Worm (Caenorhabditis elegans): Measurements from ENCODE around the gene nhr-156.

Gene nhr-156

ce11 chrV:3862851-3863250 lies 43.1 kb upstream of the nhr-156 start, which contains the start of gene nhr-187:
Gene nhr-187, minus strand, starts transcription at chrV:3862951.
- TF ChIP-seq pag-3 (tag; optimal IDR thresholded peaks at IDR 0.05; ENCODE audit: borderline replicate concordance) (no peak), dmd-4 (tag; optimal IDR thresholded peaks at IDR 0.05; ENCODE audit: borderline replicate concordance) (no peak), F13H6.1 (tag; optimal IDR thresholded peaks at IDR 0.05) (no peak), nfya-1 (tag; optimal IDR thresholded peaks at IDR 0.05) (no peak), eyg-1 (tag; optimal IDR thresholded peaks at IDR 0.05) (no peak), ceh-30 (tag; optimal IDR thresholded peaks at IDR 0.05) (no peak), syd-9 (tag; optimal IDR thresholded peaks at IDR 0.05) (no peak), T23F11.4 (GFP tag; optimal IDR thresholded peaks at IDR 0.05) (no peak), Y22D7AL.16 (tag; optimal IDR thresholded peaks at IDR 0.05) (no peak), ceh-48 (tag; optimal IDR thresholded peaks at IDR 0.05) (no peak), fkh-6 (tag; optimal IDR thresholded peaks at IDR 0.05) (no peak), ceh-9 (tag; optimal IDR thresholded peaks at IDR 0.05) (no peak), hlh-15 (tag; optimal IDR thresholded peaks at IDR 0.05) (no peak), ets-4 (tag; optimal IDR thresholded peaks at IDR 0.05) (no peak), gmeb-2 (tag; optimal IDR thresholded peaks at IDR 0.05) (no peak), sox-4 (tag; optimal IDR thresholded peaks at IDR 0.05) (no peak), odd-2 (tag; optimal IDR thresholded peaks at IDR 0.05) (no peak), lin-11 (tag; optimal IDR thresholded peaks at IDR 0.05) (no peak)

DNA sequence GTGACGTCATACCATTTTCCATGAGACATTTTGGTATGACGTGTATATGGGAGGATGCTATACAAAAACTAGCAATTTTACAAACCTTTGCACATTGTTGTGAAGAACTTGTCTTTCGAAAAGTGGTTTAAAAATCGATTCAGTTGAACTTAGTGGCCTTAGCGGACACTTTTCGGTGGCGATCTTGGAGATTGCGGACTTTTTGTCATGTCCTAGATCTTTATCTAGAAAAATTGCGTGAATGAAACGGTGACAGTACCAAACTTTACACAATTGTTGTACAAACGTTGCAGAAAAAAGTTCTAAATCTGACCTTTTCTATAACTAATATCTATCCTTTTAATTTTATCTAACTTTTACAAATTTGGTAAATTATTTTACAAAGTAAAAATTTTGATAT lies 40.6 kb upstream of the nhr-156 start:
- TF ChIP-seq odd-2 (tag; optimal IDR thresholded peaks at IDR 0.05) (no peak), mec-3 (tag; optimal IDR thresholded peaks at IDR 0.05; ENCODE audit: borderline replicate concordance) (no peak), pax-1 (tag; optimal IDR thresholded peaks at IDR 0.05) (no peak), rnt-1 (tag; optimal IDR thresholded peaks at IDR 0.05) (no peak), hlh-8 (tag; optimal IDR thresholded peaks at IDR 0.05) (no peak), nfya-1 (tag; optimal IDR thresholded peaks at IDR 0.05) (no peak), che-1 (tag; optimal IDR thresholded peaks at IDR 0.05) (no peak), Y22D7AL.16 (tag; optimal IDR thresholded peaks at IDR 0.05) (no peak)

DNA sequence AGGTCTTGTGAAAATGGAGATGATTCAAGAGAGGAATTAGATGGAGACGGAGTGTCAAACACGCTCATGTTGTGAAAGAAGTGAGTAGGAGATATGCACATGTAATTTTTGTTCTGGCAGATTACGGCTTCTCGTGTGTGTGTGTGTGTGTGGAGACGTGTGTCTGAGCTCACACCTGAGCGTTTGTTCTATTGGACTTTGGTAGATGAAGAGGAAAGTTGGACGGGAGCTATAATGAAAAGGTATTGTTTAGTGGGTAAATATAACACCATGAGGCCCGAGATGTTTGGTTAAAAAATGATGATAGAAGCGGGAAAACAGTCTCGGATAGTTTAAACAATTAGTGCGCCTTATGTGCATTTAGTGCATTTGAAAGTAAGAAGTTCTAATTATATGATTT lies 37.0 kb upstream of the nhr-156 start, which contains the start of gene nhr-157:
TSS of gene nhr-157 (minus strand) at position 101 of the 400 bp plus-strand sequence.
- TF ChIP-seq sox-2 (GFP tag; IDR thresholded peaks at IDR 0.05): no peak
- no peak for TF ChIP-seq unc-42 (tag; optimal IDR thresholded peaks at IDR 0.05)
- TF ChIP-seq sox-4 (tag; optimal IDR thresholded peaks at IDR 0.05): no peak
- TF ChIP-seq ceh-34 (tag; optimal IDR thresholded peaks at IDR 0.05): no peak
- TF ChIP-seq fkh-6 (tag; optimal IDR thresholded peaks at IDR 0.05): no peak
- no peak for TF ChIP-seq ceh-14 (tag; optimal IDR thresholded peaks at IDR 0.05)
- no peak for TF ChIP-seq ceh-48 (tag; optimal IDR thresholded peaks at IDR 0.05)
- TF ChIP-seq unc-55 (GFP tag; optimal IDR thresholded peaks at IDR 0.05): no peak
- TF ChIP-seq rnt-1 (tag; optimal IDR thresholded peaks at IDR 0.05): no peak
- TF ChIP-seq hlh-30 (tag; optimal IDR thresholded peaks at IDR 0.05; ENCODE audit: insufficient read depth): no peak
- no peak for TF ChIP-seq K09A11.1 (tag; optimal IDR thresholded peaks at IDR 0.05; ENCODE audit: insufficient read depth)
- no peak for TF ChIP-seq ahr-1 (tag; optimal IDR thresholded peaks at IDR 0.05)
- no peak for TF ChIP-seq ama-1 (optimal IDR thresholded peaks at IDR 0.05)
- TF ChIP-seq hlh-13 (GFP tag; optimal IDR thresholded peaks at IDR 0.05): no peak
- TF ChIP-seq C08G9.2 (tag; optimal IDR thresholded peaks at IDR 0.05): no peak
- TF ChIP-seq lin-11 (tag; optimal IDR thresholded peaks at IDR 0.05): no peak
- no peak for TF ChIP-seq pha-2 (tag; optimal IDR thresholded peaks at IDR 0.05)
- no peak for TF ChIP-seq ceh-9 (tag; optimal IDR thresholded peaks at IDR 0.05)

DNA sequence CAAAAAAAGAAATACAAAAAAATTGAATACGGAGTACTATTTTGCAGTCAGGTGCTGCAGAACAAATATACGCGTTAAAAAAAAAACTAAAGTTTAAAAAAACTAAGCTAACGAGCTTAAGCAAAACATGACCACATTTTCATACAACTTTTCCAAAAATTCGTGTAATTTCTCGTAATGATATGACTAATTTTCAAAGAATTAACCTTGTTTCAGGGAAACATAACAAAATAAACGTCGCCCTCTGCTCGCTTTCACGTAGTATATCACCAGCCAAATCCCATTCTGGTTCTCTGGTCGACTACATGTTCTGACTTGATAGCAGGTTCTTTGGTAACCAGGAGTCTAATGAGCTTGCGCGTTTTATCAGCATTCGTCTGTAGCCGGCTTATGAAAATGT lies 35.5 kb upstream of the nhr-156 start:
- TF ChIP-seq ets-4 (tag; optimal IDR thresholded peaks at IDR 0.05): no peak

Data from whole organism, late embryonic.